Worm (Caenorhabditis elegans) whole organism, young adult: ENCODE data around the gene tpk-1.

Experiments
- B0019.2 ChIP-seq: fragments of 200-800 bp; sonication (Bioruptor generic); conservative IDR thresholded peaks from 2 replicates; pipeline ENCODE4 v1.3.6; 2022; ENCODE audit warnings: missing genetic modification reagents, missing genetic modification characterization, missing compliant biosample characterization
- B0261.1 ChIP-seq: sonication (generic microtip); optimal IDR thresholded peaks from 2 replicates; lab custom pipeline; 2016; ENCODE audit warnings: mild to moderate bottlenecking, missing genetic modification characterization, moderate library complexity, missing compliant biosample characterization
- C06A6.2 ChIP-seq: fragments of 200-800 bp; sonication (Bioruptor generic); conservative IDR thresholded peaks from 2 replicates; pipeline ENCODE4 v1.3.6; 2022; ENCODE audit warnings: missing genetic modification characterization, missing compliant biosample characterization
- F22D6.2 ChIP-seq: sonication (generic microtip); optimal IDR thresholded peaks from 2 replicates; lab custom pipeline; 2016; ENCODE audit warnings: mild to moderate bottlenecking, missing genetic modification characterization, missing compliant biosample characterization
- F23B12.7 ChIP-seq: sonication (generic microtip); optimal IDR thresholded peaks from 2 replicates; lab custom pipeline; 2017; ENCODE audit warnings: missing genetic modification characterization, mild to moderate bottlenecking, missing compliant biosample characterization, antibody characterized with exemption, moderate library complexity; ENCODE audit not compliant: insufficient read depth
- F37B4.10 ChIP-seq: fragments of 200-800 bp; sonication (Bioruptor generic); IDR thresholded peaks from 2 replicates; pipeline ENCODE4 v1.3.6; 2022; ENCODE audit warnings: missing genetic modification characterization, missing compliant biosample characterization
- F39B2.1 ChIP-seq: fragments of 200-800 bp; sonication (Bioruptor generic); IDR thresholded peaks from 2 replicates; pipeline ENCODE4 v1.3.6; 2022; ENCODE audit warnings: missing genetic modification reagents, missing genetic modification characterization, missing compliant biosample characterization
- F57A8.1 ChIP-seq: fragments of 200-800 bp; sonication (Bioruptor generic); optimal IDR thresholded peaks from 2 replicates; lab custom pipeline; 2018; ENCODE audit warnings: mild to moderate bottlenecking, missing genetic modification characterization, moderate library complexity, missing compliant biosample characterization
- K11D2.4 ChIP-seq: fragments of 200-800 bp; sonication (Bioruptor generic); IDR thresholded peaks from 2 replicates; pipeline ENCODE4 v1.3.6; 2022; ENCODE audit warnings: missing genetic modification reagents, missing genetic modification characterization, missing compliant biosample characterization
- T07F8.4 ChIP-seq: sonication (generic microtip); optimal IDR thresholded peaks from 2 replicates; lab custom pipeline; 2016; ENCODE audit warnings: mild to moderate bottlenecking, missing genetic modification characterization, moderate library complexity, missing compliant biosample characterization
- Y56A3A.18 ChIP-seq: fragments of 200-800 bp; sonication (Bioruptor generic); IDR thresholded peaks from 2 replicates; pipeline ENCODE4 v1.3.6; 2022; ENCODE audit warnings: missing genetic modification reagents, missing genetic modification characterization, missing compliant biosample characterization
- Y67H2A.10 ChIP-seq: fragments of 200-800 bp; sonication (Bioruptor generic); conservative IDR thresholded peaks from 2 replicates; pipeline ENCODE4 v1.3.6; 2022; ENCODE audit warnings: missing genetic modification reagents, missing genetic modification characterization, missing compliant biosample characterization
- Y95B8A.8 ChIP-seq: fragments of 200-800 bp; sonication (Bioruptor generic); IDR thresholded peaks from 2 replicates; pipeline ENCODE4 v1.3.6; 2022; ENCODE audit warnings: missing genetic modification reagents, missing genetic modification characterization, missing compliant biosample characterization
- ama-1 ChIP-seq, 3 experiments: fragments of 150-350 bp in 1 of 3; sonication (generic microtip) in 2 of 3; optimal IDR thresholded peaks; 2 replicates each; lab custom pipeline; 2014 to 2018; ENCODE audit warnings: missing biosample characterization in 2 of 3, missing genetic modification characterization in 2 of 3, missing genetic modification reagents in 2 of 3
- aptf-2 ChIP-seq: fragments of 200-800 bp; sonication (Bioruptor generic); conservative IDR thresholded peaks from 2 replicates; pipeline ENCODE4 v1.3.6; 2022; ENCODE audit warnings: missing genetic modification reagents, missing genetic modification characterization, missing compliant biosample characterization
- attf-5 ChIP-seq: fragments of 200-800 bp; sonication (Bioruptor generic); optimal IDR thresholded peaks from 2 replicates; lab custom pipeline; 2018; ENCODE audit warnings: mild to moderate bottlenecking, missing genetic modification characterization, missing compliant biosample characterization
- bed-1 ChIP-seq: fragments of 200-800 bp; sonication (Bioruptor generic); IDR thresholded peaks from 2 replicates; pipeline ENCODE4 v1.3.6; 2022; ENCODE audit warnings: missing genetic modification reagents, missing genetic modification characterization, missing compliant biosample characterization
- cebp-2 ChIP-seq: fragments of 200-800 bp; sonication (Bioruptor generic); IDR thresholded peaks from 2 replicates; pipeline ENCODE4 v1.3.6; 2022; ENCODE audit warnings: missing genetic modification characterization, missing compliant biosample characterization
- ceh-27 ChIP-seq: fragments of 200-800 bp; sonication (Bioruptor generic); optimal IDR thresholded peaks from 2 replicates; lab custom pipeline; 2018; ENCODE audit warnings: mild to moderate bottlenecking, missing genetic modification characterization, moderate library complexity, missing compliant biosample characterization
- ceh-91 ChIP-seq: fragments of 200-800 bp; sonication (Bioruptor generic); IDR thresholded peaks from 2 replicates; pipeline ENCODE4 v1.3.6; 2022; ENCODE audit warnings: missing genetic modification reagents, missing genetic modification characterization, missing compliant biosample characterization
- dpff-1 ChIP-seq: sonication (generic microtip); optimal IDR thresholded peaks from 2 replicates; lab custom pipeline; 2017; ENCODE audit warnings: mild to moderate bottlenecking, missing genetic modification characterization, missing compliant biosample characterization
- egrh-3 ChIP-seq: fragments of 200-800 bp; sonication (Bioruptor generic); IDR thresholded peaks from 2 replicates; pipeline ENCODE4 v1.3.6; 2022; ENCODE audit warnings: missing genetic modification reagents, missing genetic modification characterization, missing compliant biosample characterization
- hlh-12 ChIP-seq: sonication (generic microtip); optimal IDR thresholded peaks from 2 replicates; lab custom pipeline; 2016; ENCODE audit warnings: missing genetic modification characterization, missing compliant biosample characterization
- hmg-1.2 ChIP-seq: fragments of 200-800 bp; sonication (Bioruptor generic); IDR thresholded peaks from 2 replicates; pipeline ENCODE4 v1.3.6; 2022; ENCODE audit warnings: missing genetic modification reagents, missing genetic modification characterization, missing compliant biosample characterization
- hmg-20 ChIP-seq: fragments of 200-800 bp; sonication (Bioruptor generic); IDR thresholded peaks from 2 replicates; pipeline ENCODE4 v1.3.6; 2022; ENCODE audit warnings: missing genetic modification reagents, missing genetic modification characterization, missing compliant biosample characterization
- hrde-1 ChIP-seq: sonication (generic microtip); optimal IDR thresholded peaks from 2 replicates; lab custom pipeline; 2016; ENCODE audit warnings: missing genetic modification characterization, mild to moderate bottlenecking, missing compliant biosample characterization, moderate library complexity, missing genotype, missing genetic modification reagents, borderline replicate concordance
- lin-26 ChIP-seq: fragments of 200-800 bp; sonication (Bioruptor generic); IDR thresholded peaks from 2 replicates; pipeline ENCODE4 v1.3.6; 2022; ENCODE audit warnings: missing genetic modification reagents, missing genetic modification characterization, missing compliant biosample characterization
- lin-35 ChIP-seq, 3 experiments: fragments of 150-350 bp in 2 of 3; sonication (generic microtip) in 1 of 3; optimal IDR thresholded peaks; 2 replicates each; lab custom pipeline; 2014 to 2018; ENCODE audit warnings: missing biosample characterization in 3 of 3, missing genetic modification characterization in 3 of 3, missing genetic modification reagents in 3 of 3
- lsl-1 ChIP-seq: fragments of 200-800 bp; sonication (Bioruptor generic); optimal IDR thresholded peaks from 2 replicates; lab custom pipeline; 2018; ENCODE audit warnings: mild to moderate bottlenecking, missing genetic modification characterization, moderate library complexity, missing compliant biosample characterization
- lsy-27 ChIP-seq: sonication (generic microtip); optimal IDR thresholded peaks from 2 replicates; lab custom pipeline; 2017; ENCODE audit warnings: missing genetic modification characterization, mild to moderate bottlenecking, missing compliant biosample characterization, antibody characterized with exemption, missing genotype, borderline replicate concordance; ENCODE audit not compliant: insufficient read depth
- mcd-1 ChIP-seq: fragments of 200-800 bp; sonication (Bioruptor generic); IDR thresholded peaks from 2 replicates; pipeline ENCODE4 v1.3.6; 2022; ENCODE audit warnings: missing genetic modification reagents, missing genetic modification characterization, missing compliant biosample characterization
- mel-28 ChIP-seq: sonication (generic microtip); optimal IDR thresholded peaks from 2 replicates; lab custom pipeline; 2016; ENCODE audit warnings: borderline replicate concordance, mild to moderate bottlenecking, missing genetic modification characterization, missing compliant biosample characterization
- mxl-1 ChIP-seq: sonication (generic microtip); optimal IDR thresholded peaks from 2 replicates; lab custom pipeline; 2016; ENCODE audit warnings: missing genetic modification characterization, missing compliant biosample characterization
- nhr-179 ChIP-seq: sonication (generic microtip); optimal IDR thresholded peaks from 2 replicates; lab custom pipeline; 2016; ENCODE audit warnings: mild to moderate bottlenecking, missing genetic modification characterization, missing compliant biosample characterization
- nhr-27 ChIP-seq: fragments of 200-800 bp; sonication (Bioruptor generic); optimal IDR thresholded peaks from 2 replicates; lab custom pipeline; 2018; ENCODE audit warnings: mild to moderate bottlenecking, missing genetic modification characterization, moderate library complexity, missing compliant biosample characterization
- rcor-1 ChIP-seq: fragments of 200-800 bp; sonication (Bioruptor generic); IDR thresholded peaks from 2 replicates; pipeline ENCODE4 v1.3.6; 2022; ENCODE audit warnings: missing genetic modification reagents, missing genetic modification characterization, missing compliant biosample characterization
- rec-8 ChIP-seq, 2 experiments: sonication (generic microtip); optimal IDR thresholded peaks; 2 replicates each; lab custom pipeline; 2016; ENCODE audit warnings: mild to moderate bottlenecking in 2 of 2, missing genetic modification characterization in 2 of 2, missing genetic modification reagents in 2 of 2, missing genotype in 2 of 2, missing biosample characterization in 1 of 2, missing compliant biosample characterization in 1 of 2, moderate library complexity in 1 of 2
- repo-1 ChIP-seq: sonication (generic microtip); optimal IDR thresholded peaks from 2 replicates; lab custom pipeline; 2017; ENCODE audit warnings: mild to moderate bottlenecking, missing genetic modification characterization, missing compliant biosample characterization
- snpc-1.1 ChIP-seq: sonication (generic microtip); optimal IDR thresholded peaks from 2 replicates; lab custom pipeline; 2017; ENCODE audit warnings: missing genetic modification characterization, mild to moderate bottlenecking, missing compliant biosample characterization, antibody characterized with exemption, moderate library complexity, missing genotype, missing genetic modification reagents; ENCODE audit not compliant: insufficient read depth
- snpc-1.3 ChIP-seq: sonication (generic microtip); optimal IDR thresholded peaks from 2 replicates; lab custom pipeline; 2017; ENCODE audit warnings: missing genetic modification characterization, mild to moderate bottlenecking, missing compliant biosample characterization, antibody characterized with exemption, moderate library complexity, missing genotype, missing genetic modification reagents; ENCODE audit not compliant: insufficient read depth
- somi-1 ChIP-seq: fragments of 200-800 bp; sonication (Bioruptor generic); optimal IDR thresholded peaks from 2 replicates; lab custom pipeline; 2018; ENCODE audit warnings: mild to moderate bottlenecking, missing genetic modification characterization, missing compliant biosample characterization
- sptf-2 ChIP-seq: fragments of 200-800 bp; sonication (Bioruptor generic); optimal IDR thresholded peaks from 2 replicates; lab custom pipeline; 2018; ENCODE audit warnings: mild to moderate bottlenecking, missing genetic modification characterization, missing compliant biosample characterization
- zim-3 ChIP-seq: sonication (generic microtip); optimal IDR thresholded peaks from 2 replicates; lab custom pipeline; 2017; ENCODE audit warnings: mild to moderate bottlenecking, missing genetic modification characterization, moderate library complexity, missing compliant biosample characterization
- ztf-18 ChIP-seq: sonication (generic microtip); optimal IDR thresholded peaks from 2 replicates; lab custom pipeline; 2016; ENCODE audit warnings: missing genotype, mild to moderate bottlenecking, missing genetic modification characterization, missing compliant biosample characterization
- ztf-25 ChIP-seq: fragments of 200-800 bp; sonication (Bioruptor generic); IDR thresholded peaks from 2 replicates; pipeline ENCODE4 v1.3.6; 2022; ENCODE audit warnings: missing genetic modification reagents, missing genetic modification characterization, missing compliant biosample characterization
- ztf-3 ChIP-seq: fragments of 200-800 bp; sonication (Bioruptor generic); optimal IDR thresholded peaks from 2 replicates; lab custom pipeline; 2018; ENCODE audit warnings: mild to moderate bottlenecking, missing genetic modification characterization, missing compliant biosample characterization

The tpk-1 gene

DNA sequence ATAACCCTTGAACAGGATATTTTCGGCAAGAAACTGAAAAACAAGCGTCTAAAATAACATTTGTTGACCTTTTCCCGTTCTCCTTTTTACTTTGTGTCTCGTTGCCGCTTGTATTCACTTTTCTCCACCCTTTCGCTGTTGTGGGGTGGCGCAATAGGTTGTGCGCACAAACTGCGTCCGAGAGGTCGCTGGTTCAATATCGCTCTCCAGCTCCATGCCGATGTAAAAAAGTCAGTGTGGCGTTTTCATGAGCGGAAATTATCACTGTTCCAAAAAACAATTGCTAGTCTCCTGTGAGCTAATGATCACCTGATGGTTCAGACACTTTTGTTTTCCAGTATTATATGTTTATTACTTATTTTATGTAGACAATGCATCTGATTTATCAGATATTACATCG, 25.6 kb downstream of the tpk-1 start (continued):
- TF ChIP-seq rcor-1 (GFP tag; lab: Robert Waterston, UW) (peak; percentile 67; the same call in 1 of the 2 replicates), aptf-2 (GFP tag; lab: Robert Waterston, UW) (0 out of 2 replicates have a peak, but pooled peaks have one; percentile 32), rec-8 (tag; optimal IDR thresholded peaks at IDR 0.05; lab: Kevin White, UChicago) (peak; percentile 63 to 87), mel-28 (tag; lab: Kevin White, UChicago) (peak; percentile 46), cebp-2 (GFP tag; lab: Robert Waterston, UW) (no peak), sptf-2 (GFP tag; lab: Kevin White, UChicago) (peak; percentile 78), dpff-1 (tag; lab: Kevin White, UChicago) (no peak), ztf-18 (tag; lab: Kevin White, UChicago) (peak; percentile 86), hlh-12 (tag; lab: Kevin White, UChicago) (no peak), T07F8.4 (peak; percentile 70), hmg-1.2 (peak; percentile 70), ceh-27 (GFP tag; lab: Kevin White, UChicago) (peak; percentile 77), lsl-1 (GFP tag; lab: Kevin White, UChicago) (peak; percentile 60), ceh-91 (GFP tag; lab: Robert Waterston, UW) (peak; percentile 64), snpc-1.1 (tag; lab: Kevin White, UChicago) (peak; percentile 35), mcd-1 (no peak), bed-1 (0 out of 2 replicates have a peak, but pooled peaks have one; percentile 73), lsy-27 (tag; lab: Kevin White, UChicago) (no peak), zim-3 (tag; lab: Kevin White, UChicago) (peak; percentile 71), F22D6.2 (tag; lab: Kevin White, UChicago) (peak; percentile 36), lin-26 (GFP tag; lab: Robert Waterston, UW) (no peak), snpc-1.3 (tag; lab: Kevin White, UChicago) (peak; percentile 72), Y56A3A.18 (GFP tag; lab: Robert Waterston, UW) (0 out of 2 replicates have a peak, but pooled peaks have one; percentile 43), egrh-3 (GFP tag; lab: Robert Waterston, UW) (no peak; the same call in 1 of the 2 replicates), Y67H2A.10 (GFP tag; lab: Robert Waterston, UW) (no peak), F23B12.7 (tag; lab: Kevin White, UChicago) (peak; percentile 65), ztf-25 (peak; percentile 84; the same call in 1 of the 2 replicates), C06A6.2 (GFP tag; lab: Robert Waterston, UW) (no peak), hrde-1 (tag; lab: Kevin White, UChicago) (peak; percentile 66), repo-1 (tag; lab: Kevin White, UChicago) (no peak), B0019.2 (GFP tag; lab: Robert Waterston, UW) (0 out of 2 replicates have a peak, but pooled peaks have one; percentile 34), lin-35 (GFP tag; optimal IDR thresholded peaks at IDR 0.05; lab: Kevin White, UChicago) (peak in 1 of 3 experiments; percentile 61), F57A8.1 (GFP tag; lab: Kevin White, UChicago) (peak; percentile 73), nhr-27 (tag; lab: Kevin White, UChicago) (peak; percentile 27), ztf-3 (GFP tag; lab: Kevin White, UChicago) (peak; percentile 21), F39B2.1 (no peak), somi-1 (GFP tag; lab: Kevin White, UChicago) (peak; percentile 54), attf-5 (peak; percentile 81), ama-1 (optimal IDR thresholded peaks at IDR 0.05; lab: Kevin White, UChicago) (no peak), ama-1 (GFP tag; optimal IDR thresholded peaks at IDR 0.05; lab: Kevin White, UChicago) (peak; percentile 58 to 64), nhr-179 (peak; percentile 33), F37B4.10 (GFP tag; lab: Robert Waterston, UW) (no peak), K11D2.4 (GFP tag; lab: Robert Waterston, UW) (no peak; the same call in 1 of the 2 replicates), Y95B8A.8 (0 out of 2 replicates have a peak, but pooled peaks have one; percentile 55), B0261.1 (tag; lab: Kevin White, UChicago) (peak; percentile 83), hmg-20 (peak; percentile 50; the same call in 1 of the 2 replicates), mxl-1 (peak; percentile 67)
